Fruit fly (Drosophila melanogaster): ENCODE measurements around the gene Cpr67Fa2.

Gene Cpr67Fa2

dm6 chr3L:10857515-10858023 lies 33.9 kb upstream of the Cpr67Fa2 start:
- TF ChIP-seq Eip93F (GFP tag; optimal IDR thresholded peaks at IDR 0.05) (peak; percentile 85), Ets96B (tag; optimal IDR thresholded peaks at IDR 0.05) (peak; percentile 2), CG8632 (GFP tag; optimal IDR thresholded peaks at IDR 0.05) (no peak), Gug (GFP tag; IDR thresholded peaks at IDR 0.05) (peak; percentile 17; the same call in 1 of the 2 replicates), CG34406 (GFP tag; optimal IDR thresholded peaks at IDR 0.05) (peak; percentile 34), Ets21C (GFP tag; optimal IDR thresholded peaks at IDR 0.05) (no peak), ss (GFP tag; optimal IDR thresholded peaks at IDR 0.05) (peak; percentile 62 to 69), fkh (GFP tag; optimal IDR thresholded peaks at IDR 0.05) (peak; percentile 93), cyc (GFP tag; optimal IDR thresholded peaks at IDR 0.05) (no peak), lz (GFP tag; optimal IDR thresholded peaks at IDR 0.05) (peak; percentile 37), CG11902 (GFP tag; optimal IDR thresholded peaks at IDR 0.05) (no peak), spab (GFP tag; optimal IDR thresholded peaks at IDR 0.05) (no peak), CG16779 (tag; optimal IDR thresholded peaks at IDR 0.05) (peak; percentile 31), CG1621 (tag; optimal IDR thresholded peaks at IDR 0.05) (peak; percentile 59), Sox102F (GFP tag; optimal IDR thresholded peaks at IDR 0.05) (peak; percentile 61), CG11762 (GFP tag; optimal IDR thresholded peaks at IDR 0.05; ENCODE audit: insufficient read depth) (peak; percentile 21), CG32006 (GFP tag; optimal IDR thresholded peaks at IDR 0.05) (no peak), esn (GFP tag; optimal IDR thresholded peaks at IDR 0.05) (peak; percentile 32), Eip78C (GFP tag) (no peak), CG10669 (GFP tag; optimal IDR thresholded peaks at IDR 0.05) (peak; percentile 0), CG15336 (GFP tag; IDR thresholded peaks at IDR 0.05) (peak; percentile 66), CG3919 (GFP tag; optimal IDR thresholded peaks at IDR 0.05) (peak; percentile 40), Eip75B (GFP tag; optimal IDR thresholded peaks at IDR 0.05) (peak; percentile 38), CG6163 (GFP tag; IDR thresholded peaks at IDR 0.05) (peak; percentile 74), dsx (GFP tag; optimal IDR thresholded peaks at IDR 0.05; ENCODE audit: poor library complexity, severe bottlenecking) (peak; percentile 61), CG8119 (GFP tag; IDR thresholded peaks at IDR 0.05) (peak; percentile 32; the same call in 1 of the 3 replicates), CG6276 (GFP tag; optimal IDR thresholded peaks at IDR 0.05) (peak; percentile 18), Blimp-1 (GFP tag; optimal IDR thresholded peaks at IDR 0.05) (peak; percentile 28), Smox (GFP tag; optimal IDR thresholded peaks at IDR 0.05) (peak; percentile 14), eg (GFP tag; IDR thresholded peaks at IDR 0.05) (peak; percentile 64), CG6854 (GFP tag; optimal IDR thresholded peaks at IDR 0.05) (peak; percentile 25), CG3032 (tag; optimal IDR thresholded peaks at IDR 0.05) (peak; percentile 24), achi (GFP tag; optimal IDR thresholded peaks at IDR 0.05) (peak; percentile 25), CG8319 (GFP tag; optimal IDR thresholded peaks at IDR 0.05) (no peak), Sox15 (GFP tag; optimal IDR thresholded peaks at IDR 0.05) (no peak), Sox14 (GFP tag; optimal IDR thresholded peaks at IDR 0.05) (peak; percentile 74), fd85E (GFP tag; optimal IDR thresholded peaks at IDR 0.05) (no peak), CG6808 (GFP tag; optimal IDR thresholded peaks at IDR 0.05) (peak; percentile 39), topi (GFP tag; optimal IDR thresholded peaks at IDR 0.05) (peak; percentile 21), Lpt (GFP tag; optimal IDR thresholded peaks at IDR 0.05) (peak; percentile 18), salr (GFP tag; optimal IDR thresholded peaks at IDR 0.05) (peak in 1 of 2 experiments; percentile 31), vri (GFP tag; optimal IDR thresholded peaks at IDR 0.05) (peak; percentile 37), CG9139 (GFP tag; optimal IDR thresholded peaks at IDR 0.05) (peak; percentile 61), CG7368 (GFP tag; optimal IDR thresholded peaks at IDR 0.05) (no peak), Met (GFP tag; optimal IDR thresholded peaks at IDR 0.05) (peak; percentile 66)

Data from whole organism, prepupa.